Worm (Caenorhabditis elegans) whole organism, L1 larva: ENCODE measurements around the gene sri-42.
A peak's percentile ranks its signal among the peaks of the same experiment; 100 is the strongest.
"Not testable (repeated sequence)": the region's sequence is repeated elsewhere in the genome, so short reads cannot be mapped to it uniquely, and the experiment has no call there.

Source experiments
- Y116A8C.19 ChIP-seq: sonication (generic microtip); optimal IDR thresholded peaks from 2 replicates; lab custom pipeline; 2016; ENCODE audit warnings: missing compliant biosample characterization, missing genetic modification characterization, borderline replicate concordance
- blmp-1 ChIP-seq: fragments of 150-350 bp; optimal IDR thresholded peaks from 2 replicates; lab custom pipeline; 2014; ENCODE audit warnings: missing biosample characterization, missing genetic modification characterization
- ceh-63 ChIP-seq: fragments of 200-800 bp; sonication (Bioruptor generic); optimal IDR thresholded peaks from 2 replicates; lab custom pipeline; 2018; ENCODE audit warnings: mild to moderate bottlenecking, missing genetic modification characterization, missing compliant biosample characterization
- ceh-82 ChIP-seq, 3 experiments: fragments of 150-350 bp in 1 of 3; sonication (generic microtip) in 2 of 3; optimal IDR thresholded peaks; 2 replicates each; lab custom pipeline; 2014 to 2017; ENCODE audit warnings: missing biosample characterization in 3 of 3, missing genetic modification characterization in 3 of 3
- ceh-88 ChIP-seq: fragments of 200-800 bp; sonication (Bioruptor generic); IDR thresholded peaks from 2 replicates; pipeline ENCODE4 v1.3.6; 2022; ENCODE audit warnings: missing genetic modification characterization, missing compliant biosample characterization
- ces-1 ChIP-seq: fragments of 150-350 bp; optimal IDR thresholded peaks from 2 replicates; lab custom pipeline; 2014; ENCODE audit warnings: missing biosample characterization, missing genetic modification reagents, missing genetic modification characterization
- dpl-1 ChIP-seq, 3 experiments: fragments of 150-350 bp in 2 of 3; sonication (generic microtip) in 1 of 3; optimal IDR thresholded peaks; 2 replicates each; lab custom pipeline; 2014 to 2017; ENCODE audit warnings: missing biosample characterization in 3 of 3, missing genetic modification characterization in 3 of 3, missing genetic modification reagents in 3 of 3
- egl-13 ChIP-seq: sonication (generic microtip); optimal IDR thresholded peaks from 2 replicates; lab custom pipeline; 2016; ENCODE audit warnings: missing genotype, missing genetic modification reagents, missing genetic modification characterization, missing compliant biosample characterization
- egl-27 ChIP-seq, 2 experiments: fragments of 150-350 bp in 1 of 2; sonication (generic microtip); optimal IDR thresholded peaks; 3 replicates each; lab custom pipeline; 2017 to 2018; ENCODE audit warnings: missing biosample characterization in 2 of 2, missing genetic modification characterization in 2 of 2, missing genetic modification reagents in 2 of 2
- elt-2 ChIP-seq: sonication (generic microtip); optimal IDR thresholded peaks from 2 replicates; lab custom pipeline; 2016; ENCODE audit warnings: missing genetic modification characterization, mild to moderate bottlenecking, inconsistent platforms, missing compliant biosample characterization, missing genetic modification reagents
- elt-3 ChIP-seq, 6 experiments: fragments of 150-350 bp in 1 of 6; sonication (generic microtip); optimal IDR thresholded peaks; 2 replicates each; lab custom pipeline; 2017 to 2018; ENCODE audit warnings: missing biosample characterization in 6 of 6, missing genetic modification characterization in 6 of 6, inconsistent platforms in 1 of 6
- fkh-10 ChIP-seq: sonication (generic microtip); optimal IDR thresholded peaks from 2 replicates; lab custom pipeline; 2017; ENCODE audit warnings: missing biosample characterization, missing genetic modification reagents, missing genetic modification characterization
- fkh-4 ChIP-seq: sonication (generic microtip); optimal IDR thresholded peaks from 2 replicates; lab custom pipeline; 2016; ENCODE audit warnings: missing compliant biosample characterization, missing genetic modification characterization, borderline replicate concordance
- fkh-8 ChIP-seq: sonication (generic microtip); optimal IDR thresholded peaks from 2 replicates; lab custom pipeline; 2016; ENCODE audit warnings: mild to moderate bottlenecking, missing genetic modification characterization, missing compliant biosample characterization
- fos-1 ChIP-seq: fragments of 150-350 bp; optimal IDR thresholded peaks from 2 replicates; lab custom pipeline; 2014; ENCODE audit warnings: missing biosample characterization, missing genetic modification characterization
- hlh-4 ChIP-seq: sonication (generic microtip); optimal IDR thresholded peaks from 2 replicates; lab custom pipeline; 2016; ENCODE audit warnings: mild to moderate bottlenecking, missing genetic modification characterization, missing compliant biosample characterization
- hpl-2 ChIP-seq: fragments of 150-350 bp; optimal IDR thresholded peaks from 2 replicates; lab custom pipeline; 2014; ENCODE audit warnings: missing biosample characterization, missing genetic modification reagents, missing genetic modification characterization
- irx-1 ChIP-seq: sonication (generic microtip); optimal IDR thresholded peaks from 2 replicates; lab custom pipeline; 2016; ENCODE audit warnings: missing genetic modification characterization, missing compliant biosample characterization
- jun-1 ChIP-seq: fragments of 150-350 bp; optimal IDR thresholded peaks from 2 replicates; lab custom pipeline; 2014; ENCODE audit warnings: missing biosample characterization, missing genetic modification reagents, missing genetic modification characterization
- lin-14 ChIP-seq: fragments of 200-800 bp; sonication (Bioruptor generic); optimal IDR thresholded peaks from 2 replicates; lab custom pipeline; 2018; ENCODE audit warnings: mild to moderate bottlenecking, missing genetic modification characterization, moderate library complexity, missing compliant biosample characterization
- nhr-19 ChIP-seq: fragments of 200-800 bp; sonication (Bioruptor generic); conservative IDR thresholded peaks from 2 replicates; pipeline ENCODE4 v1.3.6; 2022; ENCODE audit warnings: missing genetic modification characterization, missing compliant biosample characterization
- nhr-20 ChIP-seq: sonication (generic microtip); optimal IDR thresholded peaks from 2 replicates; lab custom pipeline; 2016; ENCODE audit warnings: mild to moderate bottlenecking, missing genetic modification characterization, missing compliant biosample characterization
- nhr-28 ChIP-seq: fragments of 150-350 bp; optimal IDR thresholded peaks from 2 replicates; lab custom pipeline; 2014; ENCODE audit warnings: missing biosample characterization, missing genetic modification characterization
- nhr-47 ChIP-seq: sonication (generic microtip); optimal IDR thresholded peaks from 2 replicates; lab custom pipeline; 2016; ENCODE audit warnings: mild to moderate bottlenecking, missing genetic modification characterization, moderate library complexity, missing compliant biosample characterization
- nhr-76 ChIP-seq: sonication (generic microtip); optimal IDR thresholded peaks from 2 replicates; lab custom pipeline; 2017; ENCODE audit warnings: missing biosample characterization, missing genetic modification characterization
- nhr-85 ChIP-seq: sonication (generic microtip); peaks from one replicate; lab custom pipeline; 2016; ENCODE audit warnings: missing genetic modification characterization, inconsistent platforms, missing compliant biosample characterization
- rnt-1 ChIP-seq: sonication (generic microtip); optimal IDR thresholded peaks from 2 replicates; lab custom pipeline; 2016; ENCODE audit warnings: mild to moderate bottlenecking, missing genetic modification characterization, moderate library complexity, missing compliant biosample characterization
- skn-1 ChIP-seq: fragments of 150-350 bp; optimal IDR thresholded peaks from 2 replicates; lab custom pipeline; 2014; ENCODE audit warnings: missing biosample characterization, missing genetic modification characterization
- snu-23 ChIP-seq: sonication (generic microtip); optimal IDR thresholded peaks from 2 replicates; lab custom pipeline; 2016; ENCODE audit warnings: missing genetic modification characterization, missing compliant biosample characterization
- sup-37 ChIP-seq: fragments of 200-800 bp; sonication (Bioruptor generic); optimal IDR thresholded peaks from 2 replicates; lab custom pipeline; 2018; ENCODE audit warnings: mild to moderate bottlenecking, missing genetic modification characterization, missing compliant biosample characterization
- swsn-7 ChIP-seq: sonication (generic microtip); optimal IDR thresholded peaks from 2 replicates; lab custom pipeline; 2016; ENCODE audit warnings: missing genetic modification characterization, missing compliant biosample characterization
- tlp-1 ChIP-seq: fragments of 150-350 bp; optimal IDR thresholded peaks from 2 replicates; lab custom pipeline; 2014; ENCODE audit warnings: missing biosample characterization, missing genetic modification characterization

Gene sri-42

DNA sequence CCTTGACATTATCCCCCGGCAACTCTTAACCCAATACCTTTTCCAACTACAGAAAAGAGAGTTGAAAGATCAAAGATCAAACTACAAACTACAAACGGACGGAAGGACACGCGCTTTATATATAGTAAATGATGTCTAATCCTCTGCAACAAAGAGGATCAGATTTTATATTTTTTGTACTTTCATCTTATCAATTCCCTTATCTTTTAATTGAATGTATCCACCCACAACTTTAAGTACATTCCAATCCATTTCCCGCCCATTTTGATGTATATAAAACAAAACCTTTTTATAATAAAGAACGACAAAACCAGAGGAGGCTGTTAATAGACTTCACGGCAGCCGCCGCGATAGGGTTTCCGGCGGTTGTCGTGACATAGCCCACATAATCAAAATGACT is 34.9 kb upstream of the sri-42 start, which contains the start of gene sri-40:
sri-40 (plus strand) TSS at position 301 of the 400 bp plus-strand sequence.
- not testable (repeated sequence) for TF ChIP-seq ceh-63 (GFP tag; lab: Kevin White, UChicago); fkh-10; snu-23 (GFP tag; lab: Kevin White, UChicago)

DNA sequence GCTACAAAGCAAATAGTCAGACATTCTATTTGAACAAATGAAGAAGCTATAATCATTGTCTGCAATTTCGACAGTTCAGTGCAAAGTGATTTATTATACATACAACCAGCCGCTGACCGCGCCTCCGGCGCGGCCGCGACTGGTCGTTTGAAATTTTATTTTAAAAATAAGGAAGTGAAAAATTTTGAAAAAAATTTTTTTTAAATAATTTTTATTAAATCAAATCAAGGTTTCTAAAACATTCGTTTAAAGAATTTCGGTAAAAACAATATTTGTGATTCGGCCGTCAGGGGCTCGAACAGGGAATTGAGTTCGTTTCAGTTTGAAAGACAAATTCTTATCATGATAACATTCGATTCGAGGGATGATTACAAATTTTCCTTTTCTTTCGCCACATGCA is 29.4 kb upstream of the sri-42 start, which contains the start of gene Y27F2A.10:
Y27F2A.10 (minus strand) TSS at position 101 of the 400 bp plus-strand sequence.
- TF ChIP-seq nhr-76 (tag; lab: Kevin White, UChicago), result no peak
- TF ChIP-seq, all 84 proteins: peak for 0

DNA sequence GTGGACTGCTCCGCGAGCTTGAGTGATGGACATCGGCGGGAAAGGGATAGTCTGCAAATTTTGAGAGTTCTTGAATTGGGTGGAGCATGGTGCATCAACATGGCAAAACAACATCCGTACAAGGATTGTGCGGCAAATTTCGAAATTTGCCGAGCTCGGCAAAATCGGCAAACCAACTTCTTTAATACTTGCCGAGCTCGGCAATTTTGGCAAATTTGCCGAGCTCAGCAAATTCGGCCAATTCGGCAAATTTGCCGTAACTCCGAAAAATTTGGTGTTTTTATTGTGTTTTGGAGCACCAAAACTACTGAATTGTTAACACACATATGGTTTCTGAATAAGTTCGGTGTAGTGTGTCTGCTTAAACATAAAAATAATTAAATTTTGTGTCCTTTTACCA is 27.3 kb upstream of the sri-42 start, which contains the start of gene fbxc-55:
fbxc-55 (minus strand) TSS at position 101 of the 400 bp plus-strand sequence.
- no peak for TF ChIP-seq lin-14
- no peak for TF ChIP-seq rnt-1
- TF ChIP-seq hlh-4 (tag; lab: Kevin White, UChicago), result no peak

DNA sequence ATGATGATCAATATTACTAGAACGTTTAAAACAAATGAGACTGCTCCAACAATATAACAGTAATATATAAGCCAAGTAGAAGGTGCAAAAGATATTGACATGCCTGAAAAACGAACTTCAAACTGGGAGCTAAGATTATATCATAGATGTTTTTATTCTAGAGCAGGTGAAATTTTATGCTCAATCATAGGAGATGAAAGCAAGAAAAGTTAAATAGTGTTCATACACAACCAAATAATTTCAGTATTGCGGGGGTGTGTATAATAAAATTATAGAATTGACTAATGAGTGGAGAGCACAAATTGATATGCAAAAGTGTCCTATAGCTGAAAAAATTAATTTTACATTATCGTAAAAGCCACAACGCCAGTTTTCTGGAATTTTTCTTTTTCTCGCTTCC is 16.2 kb upstream of the sri-42 start, which contains the start of gene sri-34:
sri-34 (minus strand) TSS at position 101 of the 400 bp plus-strand sequence.
- TF ChIP-seq skn-1 (tag; lab: Kevin White, UChicago), result no peak
- TF ChIP-seq nhr-19 (GFP tag; lab: Robert Waterston, UW), result no peak
- no peak for TF ChIP-seq elt-3 (tag; optimal IDR thresholded peaks at IDR 0.05; lab: Kevin White, UChicago)
- TF ChIP-seq elt-2, result no peak
- no peak for TF ChIP-seq egl-13 (tag; lab: Kevin White, UChicago)
- TF ChIP-seq nhr-47 (tag; lab: Kevin White, UChicago), result no peak
- TF ChIP-seq ceh-88, result no peak
- no peak for TF ChIP-seq egl-27 (tag; optimal IDR thresholded peaks at IDR 0.05; lab: Kevin White, UChicago)
- no peak for TF ChIP-seq Y116A8C.19
- no peak for TF ChIP-seq hpl-2 (GFP tag; lab: Kevin White, UChicago)
- no peak for TF ChIP-seq irx-1 (tag; lab: Kevin White, UChicago)
- no peak for TF ChIP-seq nhr-20 (tag; lab: Kevin White, UChicago)
- no peak for TF ChIP-seq swsn-7 (tag; lab: Kevin White, UChicago)
- no peak for TF ChIP-seq ceh-82 (tag; optimal IDR thresholded peaks at IDR 0.05; lab: Kevin White, UChicago)
- no peak for TF ChIP-seq fkh-4 (tag; lab: Kevin White, UChicago)

DNA sequence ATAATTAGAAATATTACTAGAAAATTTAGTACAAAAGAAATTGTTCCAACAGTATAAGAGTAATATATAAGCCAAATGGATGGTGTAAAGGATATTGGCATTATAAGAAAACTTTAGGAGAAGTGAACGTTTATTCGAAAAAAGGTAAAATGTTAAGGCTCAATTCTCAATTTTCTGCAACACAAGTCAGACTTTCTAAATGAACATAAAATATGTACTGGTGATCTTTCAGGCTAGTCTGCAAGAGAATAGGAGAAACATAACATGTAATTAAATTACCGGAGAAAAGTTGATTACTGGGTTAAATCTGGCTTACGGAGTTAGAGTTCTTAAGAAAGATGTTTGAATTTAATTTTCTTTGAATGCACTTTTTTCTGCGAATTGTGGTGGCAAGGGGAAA is 14.0 kb upstream of the sri-42 start, which contains the start of gene sri-33:
sri-33 (minus strand) TSS at position 101 of the 400 bp plus-strand sequence.
- no peak for TF ChIP-seq ceh-88
- TF ChIP-seq fkh-8 (tag; lab: Kevin White, UChicago), result peak; percentile 57
- TF ChIP-seq, all 84 proteins: peak for 1

DNA sequence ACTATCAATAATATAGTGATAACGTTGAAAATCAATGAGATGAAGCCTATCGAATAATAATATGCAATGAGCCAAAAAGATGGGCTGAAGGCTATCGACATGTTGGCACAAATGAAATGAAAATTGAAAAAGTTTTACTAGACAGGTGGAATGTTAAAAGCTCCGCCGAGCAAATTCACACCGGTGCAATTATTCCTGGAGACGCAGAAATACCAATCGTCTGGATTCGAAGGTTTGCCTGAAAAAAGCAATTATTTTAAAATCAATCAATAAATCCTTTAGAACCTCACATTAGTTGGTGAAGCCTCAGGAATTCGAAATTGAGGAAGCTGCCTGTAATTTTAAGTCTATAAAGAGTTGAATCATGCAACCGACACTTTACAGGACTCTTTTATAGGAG is 11.6 kb upstream of the sri-42 start, which contains the start of gene sri-32:
sri-32 (minus strand) TSS at position 101 of the 400 bp plus-strand sequence.
- TF ChIP-seq sup-37 (GFP tag; lab: Kevin White, UChicago) (no peak), Y116A8C.19 (no peak), rnt-1 (no peak), tlp-1 (tag; lab: Kevin White, UChicago) (no peak), dpl-1 (GFP tag; optimal IDR thresholded peaks at IDR 0.05; lab: Kevin White, UChicago) (no peak), ceh-88 (no peak), nhr-28 (no peak), blmp-1 (tag; lab: Kevin White, UChicago) (no peak), ces-1 (GFP tag; lab: Kevin White, UChicago) (no peak), nhr-85 (no peak), fos-1 (no peak), jun-1 (no peak)
